Fruit fly (Drosophila melanogaster) whole organism, embryonic: ENCODE data around the gene CG17982.

Experiments used
- Aef1 ChIP-seq: fragments of 200-800 bp; sonication (Bioruptor generic); IDR thresholded peaks from 3 replicates; pipeline ENCODE4 v1.3.6; 2022; ENCODE audit warnings: missing biosample characterization, missing genetic modification characterization
- BEAF-32 ChIP-seq: fragments of 200-800 bp; sonication (Bioruptor generic); optimal IDR thresholded peaks from 3 replicates; lab custom pipeline; 2017; ENCODE audit warnings: missing biosample characterization, missing genetic modification characterization, mild to moderate bottlenecking, moderate library complexity, missing genetic modification reagents
- Bdp1 ChIP-seq: fragments of 200-800 bp; sonication (Bioruptor generic); optimal IDR thresholded peaks from 3 replicates; lab custom pipeline; 2016; ENCODE audit warnings: missing biosample characterization, missing genetic modification characterization
- CG10959 ChIP-seq: fragments of 200-800 bp; sonication (Bioruptor generic); IDR thresholded peaks from 2 replicates; pipeline ENCODE4 v1.3.6; 2022; ENCODE audit warnings: missing biosample characterization, missing genetic modification characterization
- CG11247 ChIP-seq: fragments of 200-800 bp; sonication (Bioruptor generic); IDR thresholded peaks from 2 replicates; pipeline ENCODE4 v1.3.6; 2022; ENCODE audit warnings: missing biosample characterization, missing genetic modification characterization
- CG13424 ChIP-seq: fragments of 200-800 bp; sonication (Bioruptor generic); optimal IDR thresholded peaks from 2 replicates; lab custom pipeline; 2019; ENCODE audit warnings: missing biosample characterization, mild to moderate bottlenecking, missing genetic modification characterization, moderate library complexity
- CG13894 ChIP-seq: fragments of 200-800 bp; sonication (Bioruptor generic); optimal IDR thresholded peaks from 3 replicates; lab custom pipeline; 2018; ENCODE audit warnings: missing biosample characterization, mild to moderate bottlenecking, missing genetic modification characterization, moderate library complexity
- CG15601 ChIP-seq: fragments of 200-800 bp; sonication (Bioruptor generic); optimal IDR thresholded peaks from 3 replicates; lab custom pipeline; 2019; ENCODE audit warnings: missing biosample characterization, mild to moderate bottlenecking, missing genetic modification characterization, moderate library complexity
- CG16863 ChIP-seq: fragments of 200-800 bp; sonication (Bioruptor generic); optimal IDR thresholded peaks from 3 replicates; lab custom pipeline; 2016; ENCODE audit warnings: missing biosample characterization, missing genetic modification characterization
- CG18599 ChIP-seq: fragments of 200-800 bp; sonication (Bioruptor generic); optimal IDR thresholded peaks from 3 replicates; lab custom pipeline; 2017; ENCODE audit warnings: missing biosample characterization, missing genetic modification characterization, mild to moderate bottlenecking, moderate library complexity, missing genetic modification reagents
- CG2875 ChIP-seq: fragments of 200-800 bp; sonication (Bioruptor generic); optimal IDR thresholded peaks from 2 replicates; lab custom pipeline; 2017; ENCODE audit warnings: missing biosample characterization, mild to moderate bottlenecking, missing genetic modification characterization, missing genetic modification reagents
- CG3838 ChIP-seq: fragments of 200-800 bp; sonication (Bioruptor generic); optimal IDR thresholded peaks from 3 replicates; lab custom pipeline; 2016; ENCODE audit warnings: missing biosample characterization, missing genetic modification characterization
- CG4424 ChIP-seq: fragments of 200-800 bp; sonication (Bioruptor generic); optimal IDR thresholded peaks from 3 replicates; lab custom pipeline; 2016; ENCODE audit warnings: missing biosample characterization, missing genetic modification characterization
- CG6689 ChIP-seq: fragments of 200-800 bp; sonication (Bioruptor generic); IDR thresholded peaks from 2 replicates; pipeline ENCODE4 v1.3.6; 2022; ENCODE audit warnings: missing biosample characterization, missing genetic modification characterization
- CG6791 ChIP-seq: fragments of 200-800 bp; sonication (Bioruptor generic); IDR thresholded peaks from 3 replicates; pipeline ENCODE4 v1.3.6; 2022; ENCODE audit warnings: missing biosample characterization, missing genetic modification characterization; ENCODE audit not compliant: partially characterized antibody
- CG7745 ChIP-seq: fragments of 200-800 bp; sonication (Bioruptor generic); optimal IDR thresholded peaks from 2 replicates; lab custom pipeline; 2018; ENCODE audit warnings: missing biosample characterization, mild to moderate bottlenecking, missing genetic modification characterization, moderate library complexity
- CG9932 ChIP-seq: fragments of 200-800 bp; sonication (Bioruptor generic); IDR thresholded peaks from 2 replicates; pipeline ENCODE4 v1.3.6; 2022; ENCODE audit warnings: missing biosample characterization, missing genetic modification characterization
- D19B ChIP-seq: fragments of 200-800 bp; sonication (Bioruptor generic); optimal IDR thresholded peaks from 2 replicates; lab custom pipeline; 2017; ENCODE audit warnings: missing biosample characterization, mild to moderate bottlenecking, missing genetic modification characterization
- Doc3 ChIP-seq: fragments of 200-800 bp; sonication (Bioruptor generic); IDR thresholded peaks from 3 replicates; pipeline ENCODE4 v1.3.6; 2022; ENCODE audit warnings: missing biosample characterization, missing genetic modification characterization; ENCODE audit not compliant: partially characterized antibody
- H15 ChIP-seq: fragments of 200-800 bp; sonication (Bioruptor generic); IDR thresholded peaks from 3 replicates; pipeline ENCODE4 v1.3.6; 2022; ENCODE audit warnings: missing biosample characterization, missing genetic modification characterization
- HLH54F ChIP-seq: fragments of 200-800 bp; sonication (Bioruptor generic); optimal IDR thresholded peaks from 3 replicates; lab custom pipeline; 2016; ENCODE audit warnings: missing biosample characterization, missing genetic modification characterization
- Lhr ChIP-seq: fragments of 200-800 bp; sonication (Bioruptor generic); optimal IDR thresholded peaks from 3 replicates; lab custom pipeline; 2017; ENCODE audit warnings: mild to moderate bottlenecking, missing biosample characterization, missing genetic modification reagents, missing genetic modification characterization
- MBD-R2 ChIP-seq: fragments of 200-800 bp; sonication (Bioruptor generic); IDR thresholded peaks from 2 replicates; pipeline ENCODE4 v1.3.6; 2022; ENCODE audit warnings: missing biosample characterization, missing genetic modification characterization
- Meics ChIP-seq: fragments of 200-800 bp; sonication (Bioruptor generic); optimal IDR thresholded peaks from 2 replicates; lab custom pipeline; 2017; ENCODE audit warnings: missing biosample characterization, mild to moderate bottlenecking, missing genetic modification characterization
- PHDP ChIP-seq: fragments of 200-800 bp; sonication (Bioruptor generic); optimal IDR thresholded peaks from 3 replicates; lab custom pipeline; 2018; ENCODE audit warnings: missing biosample characterization, mild to moderate bottlenecking, missing genetic modification characterization, moderate library complexity
- Ptx1 ChIP-seq: fragments of 200-800 bp; sonication (Bioruptor generic); IDR thresholded peaks from 2 replicates; pipeline ENCODE4 v1.3.6; 2022; ENCODE audit warnings: missing biosample characterization, missing genetic modification characterization
- Stat92E ChIP-seq, 3 experiments: fragments of >200 bp in 2 of 3; fragments of 200-800 bp in 1 of 3; sonication (Bioruptor generic) in 1 of 3; optimal IDR thresholded peaks; 2 replicates each; lab custom pipeline; 2017 to 2019; ENCODE audit warnings: missing biosample characterization in 3 of 3, missing genetic modification characterization in 3 of 3, mild to moderate bottlenecking in 1 of 3, moderate library complexity in 1 of 3
- al ChIP-seq: fragments of 200-800 bp; sonication (Bioruptor generic); IDR thresholded peaks from 2 replicates; pipeline ENCODE4 v1.3.6; 2022; ENCODE audit warnings: missing biosample characterization, missing genetic modification characterization
- az2 ChIP-seq: fragments of 200-800 bp; sonication (Bioruptor generic); optimal IDR thresholded peaks from 3 replicates; lab custom pipeline; 2016; ENCODE audit warnings: missing biosample characterization, missing genetic modification characterization
- bcd ChIP-seq: fragments of 200-800 bp; sonication (Bioruptor generic); optimal IDR thresholded peaks from 2 replicates; lab custom pipeline; 2017; ENCODE audit warnings: missing biosample characterization, mild to moderate bottlenecking, missing genetic modification characterization
- cato ChIP-seq: fragments of 200-800 bp; sonication (Bioruptor generic); optimal IDR thresholded peaks from 2 replicates; lab custom pipeline; 2016; ENCODE audit warnings: missing biosample characterization, missing genetic modification characterization, borderline replicate concordance
- chif ChIP-seq, 2 experiments: fragments of 200-800 bp; sonication (Bioruptor generic); optimal IDR thresholded peaks; 3 replicates each; lab custom pipeline; 2016; ENCODE audit warnings: missing biosample characterization in 2 of 2, missing genetic modification characterization in 2 of 2
- corto ChIP-seq: fragments of 200-800 bp; sonication (Bioruptor generic); optimal IDR thresholded peaks from 2 replicates; lab custom pipeline; 2016; ENCODE audit warnings: missing biosample characterization, mild to moderate bottlenecking, missing genetic modification characterization, moderate library complexity
- disco-r ChIP-seq: fragments of 200-800 bp; sonication (Bioruptor generic); optimal IDR thresholded peaks from 2 replicates; lab custom pipeline; 2016; ENCODE audit warnings: missing biosample characterization, missing genetic modification characterization
- dmrt99B ChIP-seq: fragments of 200-800 bp; sonication (Bioruptor generic); optimal IDR thresholded peaks from 2 replicates; lab custom pipeline; 2018; ENCODE audit warnings: missing biosample characterization, mild to moderate bottlenecking, missing genetic modification characterization, moderate library complexity
- en ChIP-seq: fragments of 200-800 bp; sonication (Bioruptor generic); optimal IDR thresholded peaks from 2 replicates; lab custom pipeline; 2016; ENCODE audit warnings: missing biosample characterization, missing genetic modification characterization
- fu2 ChIP-seq: fragments of 200-800 bp; sonication (Bioruptor generic); optimal IDR thresholded peaks from 2 replicates; lab custom pipeline; 2016; ENCODE audit warnings: missing biosample characterization, missing genetic modification characterization
- kah ChIP-seq: fragments of 200-800 bp; sonication (Bioruptor generic); optimal IDR thresholded peaks from 2 replicates; lab custom pipeline; 2018; ENCODE audit warnings: missing biosample characterization, mild to moderate bottlenecking, missing genetic modification characterization
- lov ChIP-seq, 2 experiments: fragments of 200-800 bp in 1 of 2; fragments of >200 bp in 1 of 2; sonication (Bioruptor generic) in 1 of 2; IDR thresholded peaks in 1 of 2; optimal IDR thresholded peaks in 1 of 2; 2 replicates in 1 of 2; 3 replicates in 1 of 2; pipeline versions ENCODE4 v1.3.6 to Lab custom; 2017 to 2022; ENCODE audit warnings: missing biosample characterization in 1 of 2, missing genetic modification characterization in 1 of 2
- pum ChIP-seq: fragments of 200-800 bp; sonication (Bioruptor generic); optimal IDR thresholded peaks from 2 replicates; lab custom pipeline; 2016; ENCODE audit warnings: missing biosample characterization, missing genetic modification characterization
- pzg ChIP-seq: fragments of 200-800 bp; sonication (Bioruptor generic); optimal IDR thresholded peaks from 3 replicates; lab custom pipeline; 2018; ENCODE audit warnings: missing biosample characterization, mild to moderate bottlenecking, missing genetic modification characterization, moderate library complexity
- sna ChIP-seq: fragments of 200-800 bp; sonication (Bioruptor generic); IDR thresholded peaks from 2 replicates; pipeline ENCODE4 v1.3.6; 2022; ENCODE audit warnings: missing biosample characterization, missing genetic modification characterization; ENCODE audit not compliant: partially characterized antibody
- sr ChIP-seq: fragments of 200-800 bp; sonication (Bioruptor generic); IDR thresholded peaks from 3 replicates; pipeline ENCODE4 v1.3.6; 2022; ENCODE audit warnings: missing biosample characterization, missing genetic modification characterization
- sug ChIP-seq: fragments of 200-800 bp; optimal IDR thresholded peaks from 2 replicates; lab custom pipeline; 2019; ENCODE audit warnings: missing biosample characterization, mild to moderate bottlenecking, missing genetic modification characterization, moderate library complexity
- tap ChIP-seq: fragments of 200-800 bp; optimal IDR thresholded peaks from 3 replicates; lab custom pipeline; 2019; ENCODE audit warnings: missing biosample characterization, mild to moderate bottlenecking, missing genetic modification characterization, moderate library complexity
- ttk ChIP-seq: fragments of 200-800 bp; sonication (Bioruptor generic); IDR thresholded peaks from 2 replicates; pipeline ENCODE4 v2.1.2; 2022; ENCODE audit warnings: missing biosample characterization, missing genetic modification characterization
- wek ChIP-seq: fragments of 200-800 bp; sonication (Bioruptor generic); optimal IDR thresholded peaks from 3 replicates; lab custom pipeline; 2018; ENCODE audit warnings: missing biosample characterization, mild to moderate bottlenecking, missing genetic modification characterization, moderate library complexity

CG17982 gene

DNA sequence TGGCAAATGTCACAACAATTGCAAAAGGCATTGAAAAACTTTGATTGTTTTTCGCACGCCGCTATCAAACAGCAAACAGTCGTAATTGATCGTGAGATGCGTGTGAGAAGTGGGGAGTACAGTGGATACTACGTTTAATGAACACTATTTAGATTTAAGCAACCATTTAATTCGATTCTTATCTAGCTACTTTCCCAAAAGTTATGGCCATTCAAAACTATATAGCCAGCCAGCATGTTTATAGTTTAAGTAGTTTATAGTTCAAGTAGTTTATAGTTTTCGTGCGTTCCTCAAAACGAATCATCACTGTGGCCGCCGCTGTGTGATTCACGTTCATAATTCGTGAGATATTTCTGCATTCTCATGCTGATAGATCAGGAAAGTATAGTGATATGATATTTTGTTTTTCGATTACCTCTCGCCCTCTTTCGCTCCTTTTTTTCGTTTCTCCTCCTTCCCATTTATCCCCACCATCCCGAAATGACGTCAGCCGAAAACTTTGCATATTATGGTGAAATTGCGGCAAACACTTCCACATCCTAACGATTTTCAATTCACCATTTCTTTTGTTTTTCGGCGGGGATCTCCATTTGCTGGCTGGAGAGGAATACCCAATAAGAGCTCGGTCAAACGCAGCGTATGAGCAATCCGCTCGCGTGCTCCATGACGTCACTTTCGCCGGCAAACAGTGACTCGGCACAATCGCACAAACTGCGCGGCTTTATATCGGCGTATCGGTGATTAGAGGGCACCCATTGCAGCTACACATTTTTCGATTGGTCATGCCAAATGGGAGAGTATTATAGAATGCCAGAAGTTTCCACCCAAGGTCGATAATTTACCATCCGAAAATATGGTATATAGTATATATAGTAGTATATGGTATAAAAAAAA, 30.0 kb downstream of the CG17982 start (continued):
- TF ChIP-seq pum (GFP tag; lab: Kevin White, UChicago), result no peak
- peak; percentile 44 for TF ChIP-seq bcd (GFP tag; lab: Kevin White, UChicago)
- TF ChIP-seq CG13894 (tag; lab: Kevin White, UChicago), result peak; percentile 56
- no peak for TF ChIP-seq Doc3
- no peak for TF ChIP-seq CG2875 (GFP tag; lab: Kevin White, UChicago)
- no peak for TF ChIP-seq Lhr (GFP tag; lab: Kevin White, UChicago)
- 0 out of 3 replicates have a peak, but pooled peaks have one; percentile 9 for TF ChIP-seq H15 (GFP tag; lab: Robert Waterston, UW)
- peak; percentile 25; the same call in 1 of the 2 replicates for TF ChIP-seq ttk (GFP tag; lab: Robert Waterston, UW)
- no peak for TF ChIP-seq pzg (GFP tag; lab: Kevin White, UChicago)
- TF ChIP-seq Aef1 (GFP tag; lab: Robert Waterston, UW), result peak; percentile 43; the same call in 1 of the 3 replicates
- peak; percentile 63 for TF ChIP-seq HLH54F (GFP tag; lab: Kevin White, UChicago)
- no peak for TF ChIP-seq CG6791 (GFP tag; lab: Robert Waterston, UW)
- TF ChIP-seq CG6689 (GFP tag; lab: Robert Waterston, UW), result 0 out of 2 replicates have a peak, but pooled peaks have one; percentile 18
- no peak for TF ChIP-seq BEAF-32
- TF ChIP-seq al (GFP tag; lab: Robert Waterston, UW), result peak; percentile 63; the same call in 1 of the 2 replicates
- TF ChIP-seq Bdp1, result no peak
- TF ChIP-seq PHDP, result peak; percentile 63
- no peak for TF ChIP-seq en (GFP tag; lab: Kevin White, UChicago)
- TF ChIP-seq CG11247 (GFP tag; lab: Robert Waterston, UW), result 0 out of 2 replicates have a peak, but pooled peaks have one; percentile 12
- TF ChIP-seq fu2 (GFP tag; lab: Kevin White, UChicago), result peak; percentile 36
- TF ChIP-seq lov (optimal IDR thresholded peaks at IDR 0.05; lab: Kevin White, UChicago), result no peak
- no peak for TF ChIP-seq lov (GFP tag; IDR thresholded peaks at IDR 0.05; lab: Robert Waterston, UW)
- no peak for TF ChIP-seq CG7745 (tag; lab: Kevin White, UChicago)
- peak; percentile 30 for TF ChIP-seq tap (tag; lab: Kevin White, UChicago)
- peak; percentile 80 for TF ChIP-seq Meics (GFP tag; lab: Kevin White, UChicago)
- no peak for TF ChIP-seq sna (GFP tag; lab: Robert Waterston, UW)
- no peak for TF ChIP-seq CG3838
- peak; percentile 12 for TF ChIP-seq az2 (GFP tag; lab: Kevin White, UChicago)
- TF ChIP-seq chif (GFP tag; optimal IDR thresholded peaks at IDR 0.05; lab: Kevin White, UChicago), result peak in 1 of 2 experiments; percentile 5
- TF ChIP-seq CG9932 (GFP tag; lab: Robert Waterston, UW), result peak; percentile 74
- no peak for TF ChIP-seq CG10959 (GFP tag; lab: Robert Waterston, UW)
- peak; percentile 20 for TF ChIP-seq sug (tag; lab: Kevin White, UChicago)
- no peak for TF ChIP-seq Stat92E (GFP tag; optimal IDR thresholded peaks at IDR 0.05; lab: Kevin White, UChicago)
- no peak for TF ChIP-seq CG15601 (tag; lab: Kevin White, UChicago)
- peak; percentile 66 for TF ChIP-seq CG13424 (tag; lab: Kevin White, UChicago)
- no peak for TF ChIP-seq kah (GFP tag; lab: Kevin White, UChicago)
- TF ChIP-seq corto, result no peak
- TF ChIP-seq disco-r (GFP tag; lab: Kevin White, UChicago), result peak; percentile 4
- peak; percentile 55 for TF ChIP-seq dmrt99B
- TF ChIP-seq cato, result no peak
- TF ChIP-seq CG4424, result peak; percentile 4
- peak; percentile 82 for TF ChIP-seq CG18599 (GFP tag; lab: Kevin White, UChicago)
- peak; percentile 67 for TF ChIP-seq Ptx1
- TF ChIP-seq wek (GFP tag; lab: Kevin White, UChicago), result no peak
- TF ChIP-seq sr (GFP tag; lab: Robert Waterston, UW), result no peak
- TF ChIP-seq CG16863 (GFP tag; lab: Kevin White, UChicago), result peak; percentile 40
- TF ChIP-seq MBD-R2 (GFP tag; lab: Robert Waterston, UW), result peak; percentile 56; the same call in 1 of the 2 replicates
- TF ChIP-seq D19B (GFP tag; lab: Kevin White, UChicago), result peak; percentile 20
